Fruit fly (Drosophila melanogaster): ENCODE data around the gene CG7191.
"Not testable (repeated sequence)": the region's sequence is repeated elsewhere in the genome, so short reads cannot be mapped to it uniquely, and the experiment has no call there.

DNA sequence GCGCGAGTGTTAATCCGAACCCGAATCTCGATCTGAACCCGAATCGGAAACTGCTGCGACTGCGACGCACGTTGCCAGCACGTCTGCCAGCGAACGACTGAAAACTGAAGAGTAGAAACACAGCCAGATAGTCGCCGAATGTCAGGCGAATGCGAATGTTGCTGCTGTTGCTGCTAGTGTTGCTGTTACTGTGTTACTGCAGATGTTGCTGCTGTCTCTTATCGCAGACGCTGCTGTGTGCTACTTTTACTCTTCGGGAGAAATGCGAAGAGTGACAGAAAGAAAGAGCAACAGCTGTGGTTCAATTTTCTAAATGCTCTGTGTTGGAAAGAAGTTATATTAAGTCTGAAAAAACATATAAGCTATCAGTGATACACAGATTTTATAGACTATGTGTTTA is 34.9 kb upstream of the CG7191 start, which contains the start of gene CG13796:
- TF ChIP-seq CTCF, CG8478 (optimal IDR thresholded peaks at IDR 0.05): not testable (repeated sequence)

All from S2 (cell line).